Worm (Caenorhabditis elegans): Measurements from ENCODE around the gene T23F11.4.

- TF ChIP-seq lin-13 (GFP tag; optimal IDR thresholded peaks at IDR 0.05) (no peak), snpc-1.2 (GFP tag; IDR thresholded peaks at IDR 0.05) (no peak), lin-29 (GFP tag; IDR thresholded peaks at IDR 0.05) (no peak), R02D3.7 (tag; optimal IDR thresholded peaks at IDR 0.05) (no peak), zip-11 (GFP tag; IDR thresholded peaks at IDR 0.05) (no peak)
These were observed 49.1 kb downstream of the T23F11.4 start, which contains the start of gene lips-3 for ce11 chrIII:4616071-4616571.
